Fruit fly (Drosophila melanogaster) whole organism, embryonic: ENCODE results near the gene mRpS11.

Source experiments
- BEAF-32 ChIP-seq: fragments of 200-800 bp; sonication (Bioruptor generic); optimal IDR thresholded peaks from 3 replicates; lab custom pipeline; 2017; ENCODE audit warnings: missing biosample characterization, missing genetic modification characterization, mild to moderate bottlenecking, moderate library complexity, missing genetic modification reagents
- CG10267 ChIP-seq: fragments of 200-800 bp; sonication (Bioruptor generic); optimal IDR thresholded peaks from 2 replicates; lab custom pipeline; 2018; ENCODE audit warnings: missing biosample characterization, mild to moderate bottlenecking, missing genetic modification characterization, moderate library complexity
- CG10462 ChIP-seq: fragments of 200-800 bp; sonication (Bioruptor generic); optimal IDR thresholded peaks from 2 replicates; lab custom pipeline; 2016; ENCODE audit warnings: missing biosample characterization, missing genetic modification characterization
- CG11696 ChIP-seq: fragments of 200-800 bp; sonication (Bioruptor generic); IDR thresholded peaks from 2 replicates; pipeline ENCODE4 v1.3.6; 2022; ENCODE audit warnings: missing biosample characterization, missing genetic modification characterization
- CG12299 ChIP-seq: fragments of 200-800 bp; sonication (Bioruptor generic); optimal IDR thresholded peaks from 2 replicates; lab custom pipeline; 2018; ENCODE audit warnings: missing biosample characterization, mild to moderate bottlenecking, missing genetic modification characterization
- CG12942 ChIP-seq: fragments of 200-800 bp; sonication (Bioruptor generic); optimal IDR thresholded peaks from 3 replicates; lab custom pipeline; 2016; ENCODE audit warnings: missing biosample characterization, missing genetic modification characterization
- CG13123 ChIP-seq: fragments of 200-800 bp; sonication (Bioruptor generic); optimal IDR thresholded peaks from 2 replicates; lab custom pipeline; 2016; ENCODE audit warnings: missing biosample characterization, missing genetic modification characterization
- CG15073 ChIP-seq: fragments of 200-800 bp; sonication (Bioruptor generic); optimal IDR thresholded peaks from 2 replicates; lab custom pipeline; 2016; ENCODE audit warnings: missing biosample characterization, missing genetic modification characterization
- CG15269 ChIP-seq: fragments of 200-800 bp; sonication (Bioruptor generic); optimal IDR thresholded peaks from 2 replicates; lab custom pipeline; 2018; ENCODE audit warnings: missing biosample characterization, mild to moderate bottlenecking, missing genetic modification characterization, moderate library complexity
- CG15601 ChIP-seq: fragments of 200-800 bp; sonication (Bioruptor generic); optimal IDR thresholded peaks from 3 replicates; lab custom pipeline; 2019; ENCODE audit warnings: missing biosample characterization, mild to moderate bottlenecking, missing genetic modification characterization, moderate library complexity
- CG17328 ChIP-seq: fragments of 200-800 bp; sonication (Bioruptor generic); IDR thresholded peaks from 2 replicates; pipeline ENCODE4 v1.3.6; 2022; ENCODE audit warnings: missing biosample characterization, missing genetic modification characterization
- CG17802 ChIP-seq: fragments of 200-800 bp; sonication (Bioruptor generic); optimal IDR thresholded peaks from 2 replicates; lab custom pipeline; 2018; ENCODE audit warnings: missing biosample characterization, mild to moderate bottlenecking, missing genetic modification characterization, moderate library complexity
- CG2116 ChIP-seq: fragments of 200-800 bp; sonication (Bioruptor generic); optimal IDR thresholded peaks from 3 replicates; lab custom pipeline; 2018; ENCODE audit warnings: missing biosample characterization, mild to moderate bottlenecking, missing genetic modification characterization
- CG30403 ChIP-seq: fragments of 200-800 bp; sonication (Bioruptor generic); optimal IDR thresholded peaks from 3 replicates; lab custom pipeline; 2016; ENCODE audit warnings: missing biosample characterization, missing genetic modification characterization
- CG8388 ChIP-seq: fragments of 200-800 bp; sonication (Bioruptor generic); optimal IDR thresholded peaks from 2 replicates; lab custom pipeline; 2019; ENCODE audit warnings: missing biosample characterization, mild to moderate bottlenecking, missing genetic modification characterization, moderate library complexity
- CHES-1-like ChIP-seq: fragments of 200-800 bp; sonication (Bioruptor generic); optimal IDR thresholded peaks from 2 replicates; lab custom pipeline; 2016; ENCODE audit warnings: missing biosample characterization, missing genetic modification characterization
- Camta ChIP-seq: fragments of 200-800 bp; sonication (Bioruptor generic); optimal IDR thresholded peaks from 2 replicates; lab custom pipeline; 2016; ENCODE audit warnings: missing biosample characterization, missing genetic modification characterization
- Dek ChIP-seq: fragments of 200-800 bp; sonication (Bioruptor generic); optimal IDR thresholded peaks from 3 replicates; lab custom pipeline; 2019; ENCODE audit warnings: missing biosample characterization, mild to moderate bottlenecking, missing genetic modification characterization, moderate library complexity
- Dll ChIP-seq: fragments of 200-800 bp; sonication (Bioruptor generic); IDR thresholded peaks from 4 replicates; pipeline ENCODE4 v1.3.6; 2022; ENCODE audit warnings: missing biosample characterization, missing genetic modification characterization; ENCODE audit not compliant: partially characterized antibody
- Doc3 ChIP-seq: fragments of 200-800 bp; sonication (Bioruptor generic); IDR thresholded peaks from 3 replicates; pipeline ENCODE4 v1.3.6; 2022; ENCODE audit warnings: missing biosample characterization, missing genetic modification characterization; ENCODE audit not compliant: partially characterized antibody
- GATAe ChIP-seq: fragments of 200-800 bp; sonication (Bioruptor generic); conservative IDR thresholded peaks from 2 replicates; pipeline ENCODE4 v1.3.6; 2022; ENCODE audit warnings: missing biosample characterization, missing genetic modification characterization
- HLH54F ChIP-seq: fragments of 200-800 bp; sonication (Bioruptor generic); optimal IDR thresholded peaks from 3 replicates; lab custom pipeline; 2016; ENCODE audit warnings: missing biosample characterization, missing genetic modification characterization
- Hmr ChIP-seq: fragments of 200-800 bp; sonication (Bioruptor generic); optimal IDR thresholded peaks from 3 replicates; lab custom pipeline; 2017; ENCODE audit warnings: mild to moderate bottlenecking, missing biosample characterization, missing genetic modification reagents, missing genetic modification characterization
- MTF-1 ChIP-seq: fragments of 200-800 bp; sonication (Bioruptor generic); optimal IDR thresholded peaks from 2 replicates; lab custom pipeline; 2018; ENCODE audit warnings: missing biosample characterization, mild to moderate bottlenecking, missing genetic modification characterization, borderline replicate concordance
- Med ChIP-seq: fragments of 200-800 bp; sonication (Bioruptor generic); peaks from one replicate; lab custom pipeline; 2016; ENCODE audit warnings: missing biosample characterization, missing genetic modification characterization, mild to moderate bottlenecking, inconsistent platforms, moderate library complexity
- Opbp ChIP-seq: fragments of 200-800 bp; sonication (Bioruptor generic); IDR thresholded peaks from 3 replicates; pipeline ENCODE4 v1.3.6; 2022; ENCODE audit warnings: missing biosample characterization, missing genetic modification characterization; ENCODE audit not compliant: partially characterized antibody
- Sin3A ChIP-seq: fragments of >200 bp; optimal IDR thresholded peaks from 2 replicates; lab custom pipeline; 2018
- Sox100B ChIP-seq: fragments of 200-800 bp; sonication (Bioruptor generic); optimal IDR thresholded peaks from 3 replicates; lab custom pipeline; 2018; ENCODE audit warnings: missing biosample characterization, mild to moderate bottlenecking, missing genetic modification characterization
- Vsx1 ChIP-seq: fragments of 200-800 bp; sonication (Bioruptor generic); optimal IDR thresholded peaks from 2 replicates; lab custom pipeline; 2017; ENCODE audit warnings: missing biosample characterization, mild to moderate bottlenecking, missing genetic modification characterization, missing genetic modification reagents
- ara ChIP-seq: fragments of 200-800 bp; sonication (Bioruptor generic); IDR thresholded peaks from 2 replicates; pipeline ENCODE4 v1.3.6; 2022; ENCODE audit warnings: missing biosample characterization, missing genetic modification characterization
- ash1 ChIP-seq: fragments of 200-800 bp; sonication (Bioruptor generic); optimal IDR thresholded peaks from 2 replicates; lab custom pipeline; 2018; ENCODE audit warnings: missing biosample characterization, mild to moderate bottlenecking, missing genetic modification characterization
- bigmax ChIP-seq: fragments of 200-800 bp; sonication (Bioruptor generic); optimal IDR thresholded peaks from 2 replicates; lab custom pipeline; 2018; ENCODE audit warnings: missing biosample characterization, mild to moderate bottlenecking, missing genetic modification characterization
- ci ChIP-seq: fragments of 200-800 bp; sonication (Bioruptor generic); IDR thresholded peaks from 3 replicates; pipeline ENCODE4 v1.3.6; 2022; ENCODE audit warnings: missing biosample characterization, missing genetic modification characterization
- crol ChIP-seq: fragments of 200-800 bp; sonication (Bioruptor generic); IDR thresholded peaks from 2 replicates; pipeline ENCODE4 v1.3.6; 2022; ENCODE audit warnings: missing biosample characterization, missing genetic modification characterization
- dimm ChIP-seq: fragments of 200-800 bp; sonication (Bioruptor generic); IDR thresholded peaks from 2 replicates; pipeline ENCODE4 v1.3.6; 2022; ENCODE audit warnings: missing biosample characterization, missing genetic modification characterization
- gcm2 ChIP-seq: fragments of 200-800 bp; sonication (Bioruptor generic); optimal IDR thresholded peaks from 2 replicates; lab custom pipeline; 2016; ENCODE audit warnings: missing biosample characterization, missing genetic modification characterization
- lov ChIP-seq, 2 experiments: fragments of 200-800 bp in 1 of 2; fragments of >200 bp in 1 of 2; sonication (Bioruptor generic) in 1 of 2; IDR thresholded peaks in 1 of 2; optimal IDR thresholded peaks in 1 of 2; 2 replicates in 1 of 2; 3 replicates in 1 of 2; pipeline versions ENCODE4 v1.3.6 to Lab custom; 2017 to 2022; ENCODE audit warnings: missing biosample characterization in 1 of 2, missing genetic modification characterization in 1 of 2
- mld ChIP-seq: fragments of 200-800 bp; sonication (Bioruptor generic); IDR thresholded peaks from 3 replicates; pipeline ENCODE4 v1.3.6; 2022; ENCODE audit warnings: missing biosample characterization, missing genetic modification characterization; ENCODE audit not compliant: partially characterized antibody
- nmo ChIP-seq: fragments of 200-800 bp; sonication (Bioruptor generic); optimal IDR thresholded peaks from 2 replicates; lab custom pipeline; 2018; ENCODE audit warnings: missing biosample characterization, mild to moderate bottlenecking, missing genetic modification characterization, moderate library complexity
- pan ChIP-seq, 4 experiments: fragments of >200 bp in 3 of 4; fragments of 200-800 bp in 1 of 4; sonication (Bioruptor generic) in 1 of 4; optimal IDR thresholded peaks in 3 of 4; IDR thresholded peaks in 1 of 4; 2 replicates each; pipeline versions ENCODE4 v1.3.6 to Lab custom; 2017 to 2022; ENCODE audit warnings: missing biosample characterization in 2 of 4, missing genetic modification characterization in 2 of 4, mixed read lengths in 1 of 4
- pfk ChIP-seq: fragments of 200-800 bp; sonication (Bioruptor generic); optimal IDR thresholded peaks from 2 replicates; lab custom pipeline; 2018; ENCODE audit warnings: missing biosample characterization, mild to moderate bottlenecking, missing genetic modification characterization, moderate library complexity
- ranshi ChIP-seq: fragments of 200-800 bp; sonication (Bioruptor generic); IDR thresholded peaks from 2 replicates; pipeline ENCODE4 v1.3.6; 2022; ENCODE audit warnings: missing biosample characterization, missing genetic modification characterization
- row ChIP-seq: fragments of 200-800 bp; sonication (Bioruptor generic); IDR thresholded peaks from 3 replicates; pipeline ENCODE4 v1.3.6; 2022; ENCODE audit warnings: missing biosample characterization, missing genetic modification characterization
- tna ChIP-seq: fragments of 200-800 bp; sonication (Bioruptor generic); IDR thresholded peaks from 2 replicates; pipeline ENCODE4 v1.3.6; 2022; ENCODE audit warnings: missing biosample characterization, missing genetic modification characterization; ENCODE audit not compliant: partially characterized antibody
- trem ChIP-seq: fragments of 200-800 bp; optimal IDR thresholded peaks from 3 replicates; lab custom pipeline; 2019; ENCODE audit warnings: missing biosample characterization, mild to moderate bottlenecking, missing genetic modification characterization, moderate library complexity
- vfl ChIP-seq: fragments of 200-800 bp; sonication (Bioruptor generic); optimal IDR thresholded peaks from 2 replicates; lab custom pipeline; 2016; ENCODE audit warnings: missing biosample characterization, missing genetic modification characterization
- wek ChIP-seq: fragments of 200-800 bp; sonication (Bioruptor generic); optimal IDR thresholded peaks from 3 replicates; lab custom pipeline; 2018; ENCODE audit warnings: missing biosample characterization, mild to moderate bottlenecking, missing genetic modification characterization, moderate library complexity
- zfh2 ChIP-seq: fragments of 200-800 bp; sonication (Bioruptor generic); optimal IDR thresholded peaks from 2 replicates; lab custom pipeline; 2016; ENCODE audit warnings: missing biosample characterization, missing genetic modification characterization

mRpS11 gene

dm6 chr3R:17085029-17085807 lies 12.7 kb downstream of the mRpS11 start, which contains the start of gene GckIII (continued):
- no peak for TF ChIP-seq CG11696
- no peak for TF ChIP-seq CG10462 (GFP tag; lab: Kevin White, UChicago)
- TF ChIP-seq CG15073 (GFP tag; lab: Kevin White, UChicago), result no peak
- no peak for TF ChIP-seq CG17802 (tag; lab: Kevin White, UChicago)
- TF ChIP-seq dimm (GFP tag; lab: Robert Waterston, UW), result no peak
- no peak for TF ChIP-seq Vsx1 (GFP tag; lab: Kevin White, UChicago)
- no peak for TF ChIP-seq zfh2
- TF ChIP-seq BEAF-32, result peak; percentile 74
- peak; percentile 11; the same call in 2 of the 3 replicates for TF ChIP-seq Opbp (GFP tag; lab: Robert Waterston, UW)
- no peak for TF ChIP-seq bigmax (GFP tag; lab: Kevin White, UChicago)
- peak; percentile 2 for TF ChIP-seq nmo (GFP tag; lab: Kevin White, UChicago)
- no peak for TF ChIP-seq ci (GFP tag; lab: Robert Waterston, UW)
- TF ChIP-seq Sin3A (lab: Kevin White, UChicago), result no peak
- peak; percentile 86 for TF ChIP-seq Doc3 (GFP tag; lab: Robert Waterston, UW)
- TF ChIP-seq ranshi (GFP tag; lab: Robert Waterston, UW), result no peak
- peak; percentile 89 for TF ChIP-seq Dll (GFP tag; lab: Robert Waterston, UW)
- no peak for TF ChIP-seq Camta
- no peak for TF ChIP-seq GATAe (GFP tag; lab: Robert Waterston, UW)
- no peak for TF ChIP-seq gcm2 (GFP tag; lab: Kevin White, UChicago)
- TF ChIP-seq HLH54F, result no peak
- TF ChIP-seq Hmr, result no peak
- no peak for TF ChIP-seq ash1 (GFP tag; lab: Kevin White, UChicago)
- TF ChIP-seq Dek, result no peak
- TF ChIP-seq row (GFP tag; lab: Robert Waterston, UW), result 0 out of 3 replicates have a peak, but pooled peaks have one; percentile 17
- TF ChIP-seq CG8388 (GFP tag; lab: Kevin White, UChicago), result no peak
- TF ChIP-seq CHES-1-like (GFP tag; lab: Kevin White, UChicago), result no peak
- peak; percentile 62 for TF ChIP-seq CG2116 (GFP tag; lab: Kevin White, UChicago)
- TF ChIP-seq Med (GFP tag; lab: Kevin White, UChicago), result peak; percentile 54
- no peak for TF ChIP-seq pan (optimal IDR thresholded peaks at IDR 0.05; lab: Kevin White, UChicago)
- TF ChIP-seq pan (GFP tag; optimal IDR thresholded peaks at IDR 0.05 in 1 of 2, IDR thresholded peaks at IDR 0.05 in 1 of 2), result no peak
- TF ChIP-seq lov (optimal IDR thresholded peaks at IDR 0.05; lab: Kevin White, UChicago), result no peak
- no peak for TF ChIP-seq lov (GFP tag; IDR thresholded peaks at IDR 0.05; lab: Robert Waterston, UW)
- no peak for TF ChIP-seq wek (GFP tag; lab: Kevin White, UChicago)
- no peak for TF ChIP-seq vfl
- no peak for TF ChIP-seq CG15601 (tag; lab: Kevin White, UChicago)
- TF ChIP-seq MTF-1 (GFP tag; lab: Kevin White, UChicago), result no peak
- TF ChIP-seq CG12299, result no peak
- no peak for TF ChIP-seq CG30403 (GFP tag; lab: Kevin White, UChicago)
- no peak for TF ChIP-seq CG15269 (tag; lab: Kevin White, UChicago)
- no peak for TF ChIP-seq CG12942 (GFP tag; lab: Kevin White, UChicago)
- TF ChIP-seq Sox100B (GFP tag; lab: Kevin White, UChicago), result no peak
- no peak for TF ChIP-seq pfk (GFP tag; lab: Kevin White, UChicago)
- no peak for TF ChIP-seq CG17328 (GFP tag; lab: Robert Waterston, UW)
- no peak for TF ChIP-seq CG13123 (GFP tag; lab: Kevin White, UChicago)
- peak; percentile 79 for TF ChIP-seq tna
- TF ChIP-seq crol (GFP tag; lab: Robert Waterston, UW), result no peak
- TF ChIP-seq CG10267 (tag; lab: Kevin White, UChicago), result peak; percentile 55
- TF ChIP-seq mld (GFP tag; lab: Robert Waterston, UW), result peak; percentile 87
- no peak for TF ChIP-seq ara (GFP tag; lab: Robert Waterston, UW)
- TF ChIP-seq trem (tag; lab: Kevin White, UChicago), result peak; percentile 76
